Fruit fly (Drosophila melanogaster) whole organism, embryonic: ENCODE measurements around the gene cv-c.
A peak's percentile ranks its signal among the peaks of the same experiment; 100 is the strongest.

Experiments
- Awh ChIP-seq: fragments of 200-800 bp; sonication (Bioruptor generic); IDR thresholded peaks from 2 replicates; pipeline ENCODE4, ENCODE4 v1.3.6; 2022; ENCODE audit warnings: missing biosample characterization, missing genetic modification characterization
- B-H2 ChIP-seq: fragments of 200-800 bp; sonication (Bioruptor generic); optimal IDR thresholded peaks from 2 replicates; lab custom pipeline; 2018; ENCODE audit warnings: missing biosample characterization, mild to moderate bottlenecking, missing genetic modification characterization
- CG11504 ChIP-seq: fragments of 200-800 bp; sonication (Bioruptor generic); optimal IDR thresholded peaks from 3 replicates; lab custom pipeline; 2019; ENCODE audit warnings: missing biosample characterization, mild to moderate bottlenecking, missing genetic modification characterization, moderate library complexity
- CG12391 ChIP-seq: fragments of 200-800 bp; sonication (Bioruptor generic); optimal IDR thresholded peaks from 3 replicates; lab custom pipeline; 2018; ENCODE audit warnings: missing biosample characterization, mild to moderate bottlenecking, missing genetic modification characterization, moderate library complexity
- CG13894 ChIP-seq: fragments of 200-800 bp; sonication (Bioruptor generic); optimal IDR thresholded peaks from 3 replicates; lab custom pipeline; 2018; ENCODE audit warnings: missing biosample characterization, mild to moderate bottlenecking, missing genetic modification characterization, moderate library complexity
- CG14441 ChIP-seq: fragments of 200-800 bp; sonication (Bioruptor generic); IDR thresholded peaks from 2 replicates; pipeline ENCODE4 v1.3.6; 2022; ENCODE audit warnings: missing biosample characterization, missing genetic modification characterization
- CG15269 ChIP-seq: fragments of 200-800 bp; sonication (Bioruptor generic); optimal IDR thresholded peaks from 2 replicates; lab custom pipeline; 2018; ENCODE audit warnings: missing biosample characterization, mild to moderate bottlenecking, missing genetic modification characterization, moderate library complexity
- CG17361 ChIP-seq: fragments of 200-800 bp; sonication (Bioruptor generic); IDR thresholded peaks from 3 replicates; pipeline ENCODE4 v1.3.6; 2022; ENCODE audit warnings: missing biosample characterization, missing genetic modification characterization
- CG30431 ChIP-seq: fragments of 200-800 bp; sonication (Bioruptor generic); optimal IDR thresholded peaks from 2 replicates; lab custom pipeline; 2017; ENCODE audit warnings: missing biosample characterization, missing genetic modification characterization
- CG31388 ChIP-seq: fragments of 200-800 bp; sonication (Bioruptor generic); optimal IDR thresholded peaks from 2 replicates; lab custom pipeline; 2016; ENCODE audit warnings: missing biosample characterization, missing genetic modification characterization
- CG4282 ChIP-seq: fragments of 200-800 bp; sonication (Bioruptor generic); optimal IDR thresholded peaks from 2 replicates; lab custom pipeline; 2016; ENCODE audit warnings: missing biosample characterization, missing genetic modification characterization
- CG5180 ChIP-seq: fragments of 200-800 bp; sonication (Bioruptor generic); optimal IDR thresholded peaks from 3 replicates; lab custom pipeline; 2017; ENCODE audit warnings: missing biosample characterization, missing genetic modification characterization, mild to moderate bottlenecking, moderate library complexity, missing genetic modification reagents
- CG5953 ChIP-seq: fragments of 200-800 bp; sonication (Bioruptor generic); IDR thresholded peaks from 2 replicates; pipeline ENCODE4 v1.3.6; 2022; ENCODE audit warnings: missing biosample characterization, missing genetic modification characterization
- CG8281 ChIP-seq: fragments of 200-800 bp; sonication (Bioruptor generic); optimal IDR thresholded peaks from 2 replicates; lab custom pipeline; 2018; ENCODE audit warnings: missing biosample characterization, mild to moderate bottlenecking, missing genetic modification characterization, moderate library complexity
- Deaf1 ChIP-seq: fragments of 200-800 bp; optimal IDR thresholded peaks from 3 replicates; lab custom pipeline; 2019; ENCODE audit warnings: missing biosample characterization, mild to moderate bottlenecking, missing genetic modification characterization, moderate library complexity
- Dek ChIP-seq: fragments of 200-800 bp; sonication (Bioruptor generic); optimal IDR thresholded peaks from 3 replicates; lab custom pipeline; 2019; ENCODE audit warnings: missing biosample characterization, mild to moderate bottlenecking, missing genetic modification characterization, moderate library complexity
- Dip2 ChIP-seq: fragments of 200-800 bp; sonication (Bioruptor generic); IDR thresholded peaks from 2 replicates; pipeline ENCODE4 v1.3.6; 2022; ENCODE audit warnings: missing biosample characterization, missing genetic modification characterization
- Dip3 ChIP-seq: fragments of 200-800 bp; sonication (Bioruptor generic); optimal IDR thresholded peaks from 3 replicates; lab custom pipeline; 2016; ENCODE audit warnings: missing biosample characterization, missing genetic modification characterization
- Gug ChIP-seq: fragments of 200-800 bp; sonication (Bioruptor generic); IDR thresholded peaks from 4 replicates; pipeline ENCODE4 v1.3.6; 2022; ENCODE audit warnings: missing biosample characterization, missing genetic modification characterization
- H2.0 ChIP-seq: fragments of 200-800 bp; sonication (Bioruptor generic); IDR thresholded peaks from 2 replicates; pipeline ENCODE4 v1.3.6; 2022; ENCODE audit warnings: missing biosample characterization, missing genetic modification characterization
- Hr78 ChIP-seq, 2 experiments: fragments of 200-800 bp in 1 of 2; fragments of >200 bp in 1 of 2; sonication (Bioruptor generic) in 1 of 2; optimal IDR thresholded peaks; 2 replicates each; lab custom pipeline; 2017 to 2019; ENCODE audit warnings: missing biosample characterization in 2 of 2, missing genetic modification characterization in 2 of 2, mild to moderate bottlenecking in 1 of 2, moderate library complexity in 1 of 2
- Jarid2 ChIP-seq: fragments of 200-800 bp; sonication (Bioruptor generic); optimal IDR thresholded peaks from 3 replicates; lab custom pipeline; 2017; ENCODE audit warnings: mild to moderate bottlenecking, missing biosample characterization, missing genetic modification reagents, missing genetic modification characterization
- Lim3 ChIP-seq: fragments of 200-800 bp; sonication (Bioruptor generic); IDR thresholded peaks from 2 replicates; pipeline ENCODE4 v1.3.6; 2022; ENCODE audit warnings: missing biosample characterization, missing genetic modification characterization
- MESR4 ChIP-seq: fragments of 200-800 bp; sonication (Bioruptor generic); optimal IDR thresholded peaks from 2 replicates; lab custom pipeline; 2018; ENCODE audit warnings: missing biosample characterization, mild to moderate bottlenecking, missing genetic modification characterization, moderate library complexity
- Med ChIP-seq: fragments of 200-800 bp; sonication (Bioruptor generic); peaks from one replicate; lab custom pipeline; 2016; ENCODE audit warnings: missing biosample characterization, missing genetic modification characterization, mild to moderate bottlenecking, inconsistent platforms, moderate library complexity
- PHDP ChIP-seq: fragments of 200-800 bp; sonication (Bioruptor generic); optimal IDR thresholded peaks from 3 replicates; lab custom pipeline; 2018; ENCODE audit warnings: missing biosample characterization, mild to moderate bottlenecking, missing genetic modification characterization, moderate library complexity
- Usf ChIP-seq: fragments of 200-800 bp; sonication (Bioruptor generic); optimal IDR thresholded peaks from 2 replicates; lab custom pipeline; 2017; ENCODE audit warnings: missing genotype, missing biosample characterization, missing genetic modification characterization
- ap ChIP-seq: fragments of 200-800 bp; sonication (Bioruptor generic); IDR thresholded peaks from 2 replicates; pipeline ENCODE4 v1.3.6; 2022; ENCODE audit warnings: missing biosample characterization, missing genetic modification characterization
- ase ChIP-seq: fragments of 200-800 bp; sonication (Bioruptor generic); IDR thresholded peaks from 3 replicates; pipeline ENCODE4 v1.3.6; 2022; ENCODE audit warnings: missing biosample characterization, missing genetic modification characterization
- bcd ChIP-seq: fragments of 200-800 bp; sonication (Bioruptor generic); optimal IDR thresholded peaks from 2 replicates; lab custom pipeline; 2017; ENCODE audit warnings: missing biosample characterization, mild to moderate bottlenecking, missing genetic modification characterization
- caup ChIP-seq: fragments of 200-800 bp; sonication (Bioruptor generic); optimal IDR thresholded peaks from 3 replicates; lab custom pipeline; 2017; ENCODE audit warnings: missing biosample characterization, mild to moderate bottlenecking, missing genetic modification characterization, moderate library complexity; ENCODE audit not compliant: severe bottlenecking
- emc ChIP-seq: fragments of 200-800 bp; sonication (Bioruptor generic); optimal IDR thresholded peaks from 2 replicates; lab custom pipeline; 2016; ENCODE audit warnings: missing biosample characterization, missing genetic modification characterization
- esg ChIP-seq: fragments of 200-800 bp; sonication (Bioruptor generic); conservative IDR thresholded peaks from 2 replicates; pipeline ENCODE4 v1.3.6; 2022; ENCODE audit warnings: missing biosample characterization, missing genetic modification characterization
- gcm2 ChIP-seq: fragments of 200-800 bp; sonication (Bioruptor generic); optimal IDR thresholded peaks from 2 replicates; lab custom pipeline; 2016; ENCODE audit warnings: missing biosample characterization, missing genetic modification characterization
- gem ChIP-seq: fragments of 200-800 bp; sonication (Bioruptor generic); optimal IDR thresholded peaks from 2 replicates; lab custom pipeline; 2019; ENCODE audit warnings: missing biosample characterization, mild to moderate bottlenecking, missing genetic modification characterization, moderate library complexity
- hbn ChIP-seq: fragments of 200-800 bp; sonication (Bioruptor generic); IDR thresholded peaks from 2 replicates; pipeline ENCODE4 v1.3.6; 2022; ENCODE audit warnings: missing biosample characterization, missing genetic modification characterization; ENCODE audit not compliant: partially characterized antibody
- lov ChIP-seq, 2 experiments: fragments of 200-800 bp in 1 of 2; fragments of >200 bp in 1 of 2; sonication (Bioruptor generic) in 1 of 2; IDR thresholded peaks in 1 of 2; optimal IDR thresholded peaks in 1 of 2; 2 replicates in 1 of 2; 3 replicates in 1 of 2; pipeline versions ENCODE4 v1.3.6 to Lab custom; 2017 to 2022; ENCODE audit warnings: missing biosample characterization in 1 of 2, missing genetic modification characterization in 1 of 2
- slp2 ChIP-seq: fragments of 200-800 bp; sonication (Bioruptor generic); optimal IDR thresholded peaks from 2 replicates; lab custom pipeline; 2016; ENCODE audit warnings: missing biosample characterization, missing genetic modification characterization
- ssp ChIP-seq: fragments of 200-800 bp; sonication (Bioruptor generic); IDR thresholded peaks from 2 replicates; pipeline ENCODE4 v1.3.6; 2022; ENCODE audit warnings: missing biosample characterization, missing genetic modification characterization
- tin ChIP-seq: fragments of 200-800 bp; sonication (Bioruptor generic); optimal IDR thresholded peaks from 3 replicates; lab custom pipeline; 2016; ENCODE audit warnings: missing biosample characterization, missing genetic modification characterization
- tio ChIP-seq: fragments of 200-800 bp; sonication (Bioruptor generic); optimal IDR thresholded peaks from 2 replicates; lab custom pipeline; 2017; ENCODE audit warnings: missing biosample characterization, missing genetic modification characterization, inconsistent platforms
- unc-4 ChIP-seq: fragments of 200-800 bp; sonication (Bioruptor generic); IDR thresholded peaks from 2 replicates; pipeline ENCODE4 v1.3.6; 2022; ENCODE audit warnings: missing biosample characterization, missing genetic modification characterization; ENCODE audit not compliant: partially characterized antibody
- wdn ChIP-seq: fragments of 200-800 bp; sonication (Bioruptor generic); IDR thresholded peaks from 2 replicates; pipeline ENCODE4 v1.3.6; 2022; ENCODE audit warnings: missing biosample characterization, missing genetic modification characterization
- z ChIP-seq: fragments of 200-800 bp; sonication (Bioruptor generic); IDR thresholded peaks from 3 replicates; pipeline ENCODE4 v1.3.6; 2022; ENCODE audit warnings: missing biosample characterization, missing genetic modification characterization
- zfh2 ChIP-seq: fragments of 200-800 bp; sonication (Bioruptor generic); optimal IDR thresholded peaks from 2 replicates; lab custom pipeline; 2016; ENCODE audit warnings: missing biosample characterization, missing genetic modification characterization

The cv-c gene

DNA sequence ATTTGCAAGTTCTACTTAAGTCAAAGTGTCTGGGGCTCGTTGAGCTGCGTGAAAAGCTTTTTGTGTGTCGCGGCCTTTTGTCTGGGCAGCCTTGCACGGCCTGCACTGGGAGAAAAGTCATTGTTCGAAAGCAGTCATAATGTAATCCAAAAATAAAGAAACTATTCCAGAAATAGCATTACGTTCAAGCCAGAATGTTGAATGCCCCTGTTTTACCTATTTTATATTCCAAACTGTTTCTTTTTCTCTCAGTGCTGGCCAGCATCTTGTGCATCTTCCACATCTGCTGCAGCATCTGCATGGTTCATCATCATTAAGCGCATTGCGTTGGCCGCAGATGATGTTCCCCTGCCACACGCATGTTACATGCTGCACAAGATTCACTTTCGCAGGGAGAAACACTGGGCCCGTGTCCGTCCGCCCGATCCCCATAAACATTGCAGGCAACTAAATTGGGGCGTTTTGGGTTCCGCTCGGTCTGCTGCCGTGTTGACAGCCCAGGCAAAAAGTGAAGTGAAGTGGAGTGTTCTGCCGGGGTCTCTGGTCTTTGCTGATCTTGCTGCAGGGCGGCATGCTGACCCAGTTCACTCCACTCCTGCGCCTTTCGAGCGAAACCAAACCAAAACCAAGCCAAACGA is 68.0 kb downstream of the cv-c start (continued):
- TF ChIP-seq CG5953 (peak; percentile 77), CG4282 (GFP tag; lab: Kevin White, UChicago) (no peak), MESR4 (GFP tag; lab: Kevin White, UChicago) (no peak), CG17361 (GFP tag; lab: Robert Waterston, UW) (peak; percentile 48; the same call in 1 of the 3 replicates), ssp (GFP tag; lab: Robert Waterston, UW) (peak; percentile 25; the same call in 1 of the 2 replicates), CG8281 (no peak), Dip3 (GFP tag; lab: Kevin White, UChicago) (no peak), Jarid2 (GFP tag; lab: Kevin White, UChicago) (no peak), CG30431 (peak; percentile 41), Usf (GFP tag; lab: Kevin White, UChicago) (no peak), Gug (GFP tag; lab: Robert Waterston, UW) (peak; percentile 47; the same call in 2 of the 4 replicates), slp2 (GFP tag; lab: Kevin White, UChicago) (peak; percentile 52), H2.0 (peak; percentile 70), Dek (no peak), caup (no peak)

DNA sequence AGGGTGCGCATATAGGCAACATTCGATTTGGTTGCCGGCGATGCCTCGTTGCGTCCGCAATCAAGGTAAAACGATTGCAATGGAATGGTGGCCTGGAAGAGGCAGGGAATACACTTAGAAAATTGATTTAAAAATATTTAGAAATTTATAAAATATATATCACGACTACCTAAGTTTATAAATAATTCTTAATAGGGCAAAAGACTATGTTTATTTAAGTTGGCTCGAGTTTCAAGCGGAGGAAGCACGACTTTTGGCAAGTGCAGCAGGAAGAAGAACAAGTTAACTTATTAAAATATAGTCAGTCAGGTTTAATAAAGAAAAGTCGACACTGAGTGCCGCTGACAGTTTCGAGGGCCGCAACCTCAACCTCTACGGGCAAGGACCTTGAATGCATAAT is 71.1 kb downstream of the cv-c start:
- no peak for TF ChIP-seq Lim3 (GFP tag; lab: Robert Waterston, UW)
- TF ChIP-seq gcm2, result no peak
- no peak for TF ChIP-seq Hr78 (GFP tag; optimal IDR thresholded peaks at IDR 0.05; lab: Kevin White, UChicago)
- no peak for TF ChIP-seq CG12391
- no peak for TF ChIP-seq Dip2 (GFP tag; lab: Robert Waterston, UW)
- no peak for TF ChIP-seq Awh (GFP tag; lab: Robert Waterston, UW)

DNA sequence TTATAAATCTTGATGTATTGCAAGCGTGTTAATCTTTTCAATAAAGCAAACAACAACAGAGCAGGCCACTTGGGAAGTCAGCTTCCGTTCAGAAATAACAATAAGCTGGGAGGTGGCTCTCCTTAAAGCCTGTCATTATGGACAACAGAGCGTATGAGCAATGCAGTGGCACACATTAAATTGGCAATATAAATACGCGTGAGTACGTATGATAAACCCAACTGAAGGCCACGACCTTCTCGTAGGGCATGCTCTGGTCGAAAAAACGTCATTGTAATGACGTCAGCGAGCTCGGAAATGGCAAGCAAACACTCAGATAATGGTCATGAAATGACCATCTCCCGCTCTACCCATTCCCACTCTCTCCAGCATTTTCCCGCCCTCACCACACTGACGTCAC is 74.9 kb downstream of the cv-c start:
- TF ChIP-seq Gug (GFP tag; lab: Robert Waterston, UW) (no peak), Med (peak; percentile 60)
- TF ChIP-seq, all 482 proteins: peak for 1

DNA sequence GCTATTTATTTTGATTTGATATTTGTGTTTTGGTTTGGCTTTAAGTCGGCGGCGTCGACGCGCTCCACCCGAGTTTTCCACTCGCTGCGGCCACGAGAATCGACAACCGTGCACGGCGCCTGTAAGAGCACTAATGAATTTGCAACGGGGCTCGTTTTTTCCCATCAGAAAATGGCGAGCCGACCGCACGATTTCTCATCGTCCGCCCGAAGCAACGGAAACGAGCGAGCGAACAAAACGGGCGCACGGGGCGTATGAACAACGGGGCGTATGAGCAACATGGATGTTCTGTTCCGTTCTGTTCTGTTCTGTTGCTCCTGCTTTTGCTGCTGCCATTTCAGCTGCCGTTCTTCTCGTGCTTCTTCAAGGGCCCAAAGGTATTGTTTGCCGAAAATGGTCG is 76.2 kb downstream of the cv-c start:
- TF ChIP-seq wdn (GFP tag; lab: Robert Waterston, UW), result 0 out of 2 replicates have a peak, but pooled peaks have one; percentile 7
- no peak for TF ChIP-seq PHDP (tag; lab: Kevin White, UChicago)
- TF ChIP-seq CG15269 (tag; lab: Kevin White, UChicago), result no peak
- TF ChIP-seq Deaf1 (tag; lab: Kevin White, UChicago), result peak; percentile 95
- TF ChIP-seq hbn (GFP tag; lab: Robert Waterston, UW), result no peak
- no peak for TF ChIP-seq tin
- TF ChIP-seq CG14441 (GFP tag; lab: Robert Waterston, UW), result no peak
- TF ChIP-seq esg, result no peak
- peak; percentile 38 for TF ChIP-seq CG5180 (GFP tag; lab: Kevin White, UChicago)
- 0 out of 3 replicates have a peak, but pooled peaks have one; percentile 24 for TF ChIP-seq z (GFP tag; lab: Robert Waterston, UW)
- TF ChIP-seq ap (GFP tag; lab: Robert Waterston, UW), result no peak
- TF ChIP-seq emc (GFP tag; lab: Kevin White, UChicago), result no peak
- no peak for TF ChIP-seq unc-4 (GFP tag; lab: Robert Waterston, UW)
- TF ChIP-seq gem (tag; lab: Kevin White, UChicago), result no peak
- TF ChIP-seq CG11504 (tag; lab: Kevin White, UChicago), result peak; percentile 21
- TF ChIP-seq CG31388, result no peak
- no peak for TF ChIP-seq lov (optimal IDR thresholded peaks at IDR 0.05; lab: Kevin White, UChicago)
- TF ChIP-seq lov (GFP tag; IDR thresholded peaks at IDR 0.05; lab: Robert Waterston, UW), result no peak
- TF ChIP-seq ase (GFP tag; lab: Robert Waterston, UW), result no peak
- TF ChIP-seq CG13894 (tag; lab: Kevin White, UChicago), result peak; percentile 43
- TF ChIP-seq tio (GFP tag; lab: Kevin White, UChicago), result no peak
- no peak for TF ChIP-seq zfh2
- no peak for TF ChIP-seq bcd (GFP tag; lab: Kevin White, UChicago)
- no peak for TF ChIP-seq caup
- TF ChIP-seq B-H2 (GFP tag; lab: Kevin White, UChicago), result no peak
